Worm (Caenorhabditis elegans) whole organism, mixed stage, embryonic: ENCODE results near the gene Y37E11AL.9.

Source experiments
- M03D4.4 ChIP-seq: sonication (generic microtip); optimal IDR thresholded peaks from 2 replicates; lab custom pipeline; 2017; ENCODE audit warnings: mild to moderate bottlenecking, missing genetic modification characterization, missing compliant biosample characterization
- bed-3 ChIP-seq: fragments of 200-800 bp; sonication (Bioruptor generic); optimal IDR thresholded peaks from 3 replicates; lab custom pipeline; 2018; ENCODE audit warnings: mild to moderate bottlenecking, missing genetic modification characterization, moderate library complexity, missing compliant biosample characterization
- blmp-1 ChIP-seq: fragments of 150-350 bp; optimal IDR thresholded peaks from 2 replicates; lab custom pipeline; 2014; ENCODE audit warnings: missing biosample characterization, missing genetic modification characterization
- ceh-39 ChIP-seq: fragments of 150-350 bp; optimal IDR thresholded peaks from 2 replicates; lab custom pipeline; 2014; ENCODE audit warnings: missing biosample characterization, missing genetic modification characterization
- ceh-43 ChIP-seq: fragments of 200-800 bp; sonication (Bioruptor generic); optimal IDR thresholded peaks from 2 replicates; lab custom pipeline; 2018; ENCODE audit warnings: mild to moderate bottlenecking, missing genetic modification characterization, moderate library complexity, missing compliant biosample characterization
- ceh-83 ChIP-seq: fragments of 200-800 bp; sonication (Bioruptor generic); optimal IDR thresholded peaks from 2 replicates; lab custom pipeline; 2018; ENCODE audit warnings: mild to moderate bottlenecking, missing genetic modification characterization, missing compliant biosample characterization
- cnd-1 ChIP-seq: fragments of 200-800 bp; sonication (Bioruptor generic); optimal IDR thresholded peaks from 2 replicates; lab custom pipeline; 2018; ENCODE audit warnings: mild to moderate bottlenecking, missing genetic modification characterization, missing compliant biosample characterization
- drap-1 ChIP-seq: fragments of 200-800 bp; sonication (Bioruptor generic); optimal IDR thresholded peaks from 3 replicates; lab custom pipeline; 2018; ENCODE audit warnings: mild to moderate bottlenecking, missing genetic modification characterization, missing compliant biosample characterization
- elt-1 ChIP-seq: sonication (generic microtip); optimal IDR thresholded peaks from 2 replicates; lab custom pipeline; 2017; ENCODE audit warnings: missing genetic modification characterization, mild to moderate bottlenecking, missing compliant biosample characterization, antibody characterized with exemption, moderate library complexity, borderline replicate concordance; ENCODE audit not compliant: insufficient read depth
- flh-1 ChIP-seq: fragments of 200-800 bp; sonication (Bioruptor generic); optimal IDR thresholded peaks from 2 replicates; lab custom pipeline; 2018; ENCODE audit warnings: mild to moderate bottlenecking, missing genetic modification characterization, moderate library complexity, missing compliant biosample characterization
- ham-2 ChIP-seq: fragments of 200-800 bp; sonication (Bioruptor generic); optimal IDR thresholded peaks from 2 replicates; lab custom pipeline; 2018; ENCODE audit warnings: mild to moderate bottlenecking, missing genetic modification characterization, missing compliant biosample characterization
- lin-13 ChIP-seq: fragments of 150-350 bp; optimal IDR thresholded peaks from 2 replicates; lab custom pipeline; 2014; ENCODE audit warnings: missing biosample characterization, missing genetic modification characterization
- lin-32 ChIP-seq: fragments of 200-800 bp; sonication (Bioruptor generic); optimal IDR thresholded peaks from 2 replicates; lab custom pipeline; 2018; ENCODE audit warnings: mild to moderate bottlenecking, missing genetic modification characterization, missing compliant biosample characterization
- lsy-2 ChIP-seq: fragments of 150-350 bp; optimal IDR thresholded peaks from 2 replicates; lab custom pipeline; 2014; ENCODE audit warnings: missing biosample characterization, missing genetic modification characterization
- mab-5 ChIP-seq: fragments of 150-350 bp; optimal IDR thresholded peaks from 2 replicates; lab custom pipeline; 2014; ENCODE audit warnings: missing biosample characterization, missing genetic modification characterization
- mep-1 ChIP-seq: fragments of 150-350 bp; optimal IDR thresholded peaks from 2 replicates; lab custom pipeline; 2017; ENCODE audit warnings: missing biosample characterization, missing genetic modification reagents, missing genetic modification characterization, inconsistent platforms
- mls-2 ChIP-seq: sonication (generic microtip); optimal IDR thresholded peaks from 2 replicates; lab custom pipeline; 2016; ENCODE audit warnings: mild to moderate bottlenecking, missing genetic modification characterization, moderate library complexity, missing compliant biosample characterization
- nhr-2 ChIP-seq: fragments of 150-350 bp; optimal IDR thresholded peaks from 2 replicates; lab custom pipeline; 2014; ENCODE audit warnings: missing biosample characterization, missing genetic modification characterization
- nhr-237 ChIP-seq: fragments of 150-350 bp; optimal IDR thresholded peaks from 2 replicates; lab custom pipeline; 2014; ENCODE audit warnings: missing biosample characterization, missing genetic modification characterization
- nhr-28 ChIP-seq: fragments of 150-350 bp; optimal IDR thresholded peaks from 2 replicates; lab custom pipeline; 2014; ENCODE audit warnings: missing biosample characterization, missing genetic modification characterization
- nhr-76 ChIP-seq: sonication (generic microtip); optimal IDR thresholded peaks from 2 replicates; lab custom pipeline; 2017; ENCODE audit warnings: missing biosample characterization, missing genetic modification characterization
- pha-4 ChIP-seq: fragments of 150-350 bp; optimal IDR thresholded peaks from 2 replicates; lab custom pipeline; 2018; ENCODE audit warnings: missing biosample characterization, missing genetic modification reagents, missing genetic modification characterization
- sem-2 ChIP-seq: fragments of 200-800 bp; sonication (Bioruptor generic); optimal IDR thresholded peaks from 2 replicates; lab custom pipeline; 2018; ENCODE audit warnings: mild to moderate bottlenecking, missing genetic modification characterization, missing compliant biosample characterization
- snpc-4 ChIP-seq: fragments of 150-350 bp; optimal IDR thresholded peaks from 2 replicates; lab custom pipeline; 2014; ENCODE audit warnings: missing biosample characterization, missing genetic modification characterization
- sptf-1 ChIP-seq: sonication (generic microtip); optimal IDR thresholded peaks from 2 replicates; lab custom pipeline; 2017; ENCODE audit warnings: mild to moderate bottlenecking, missing genetic modification characterization, moderate library complexity, missing compliant biosample characterization
- tbx-8 ChIP-seq: fragments of 200-800 bp; sonication (Bioruptor generic); optimal IDR thresholded peaks from 2 replicates; lab custom pipeline; 2018; ENCODE audit warnings: mild to moderate bottlenecking, missing genetic modification characterization, moderate library complexity, missing compliant biosample characterization
- unc-120 ChIP-seq: sonication (generic microtip); optimal IDR thresholded peaks from 2 replicates; lab custom pipeline; 2017; ENCODE audit warnings: missing genetic modification characterization, missing compliant biosample characterization; ENCODE audit not compliant: poor library complexity, severe bottlenecking
- unc-39 ChIP-seq: fragments of 150-350 bp; optimal IDR thresholded peaks from 2 replicates; lab custom pipeline; 2014; ENCODE audit warnings: missing biosample characterization, missing genetic modification characterization
- unc-62 ChIP-seq: fragments of 150-350 bp; optimal IDR thresholded peaks from 2 replicates; lab custom pipeline; 2014; ENCODE audit warnings: missing biosample characterization, missing genetic modification reagents, missing genetic modification characterization
- zip-8 ChIP-seq: fragments of 150-350 bp; optimal IDR thresholded peaks from 2 replicates; lab custom pipeline; 2014; ENCODE audit warnings: missing biosample characterization, missing genetic modification characterization
- ztf-11 ChIP-seq: fragments of 150-350 bp; optimal IDR thresholded peaks from 2 replicates; lab custom pipeline; 2014; ENCODE audit warnings: missing biosample characterization, missing genetic modification characterization

Gene Y37E11AL.9

ce11 chrIV:3721973-3722372, 21.5 kb upstream of the Y37E11AL.9 start:
- no peak for TF ChIP-seq lin-13 (tag; lab: Kevin White, UChicago)

ce11 chrIV:3720644-3721043, 20.2 kb upstream of the Y37E11AL.9 start:
- no peak for TF ChIP-seq sptf-1 (tag; lab: Kevin White, UChicago)
- peak; percentile 72 for TF ChIP-seq pha-4 (tag; lab: Kevin White, UChicago)

ce11 chrIV:3719057-3719456, 18.6 kb upstream of the Y37E11AL.9 start, which contains the start of gene Y37E11AM.3:
Gene Y37E11AM.3 (minus strand): TSS chrIV:3719157.
- TF ChIP-seq mls-2 (tag; lab: Kevin White, UChicago) (no peak), ceh-83 (GFP tag; lab: Kevin White, UChicago) (no peak), nhr-76 (tag; lab: Kevin White, UChicago) (no peak), ham-2 (no peak), lsy-2 (tag; lab: Kevin White, UChicago) (no peak), ceh-43 (GFP tag; lab: Kevin White, UChicago) (no peak), M03D4.4 (tag; lab: Kevin White, UChicago) (no peak), nhr-2 (tag; lab: Kevin White, UChicago) (no peak), unc-39 (tag; lab: Kevin White, UChicago) (no peak), ztf-11 (no peak), blmp-1 (no peak), nhr-237 (tag; lab: Kevin White, UChicago) (no peak), snpc-4 (no peak), zip-8 (tag; lab: Kevin White, UChicago) (no peak), drap-1 (GFP tag; lab: Kevin White, UChicago) (no peak)

- TF ChIP-seq nhr-237 (tag; lab: Kevin White, UChicago) = no peak
- peak; percentile 94 for TF ChIP-seq zip-8 (tag; lab: Kevin White, UChicago)
Measured at ce11 chrIV:3710737-3711136, 10.3 kb upstream of the Y37E11AL.9 start.

ce11 chrIV:3709200-3709599, 8.7 kb upstream of the Y37E11AL.9 start, which contains the start of gene Y37E11AL.1:
Gene Y37E11AL.1 (plus strand): TSS chrIV:3709500.
- no peak for TF ChIP-seq unc-62 (GFP tag; lab: Kevin White, UChicago)
- TF ChIP-seq flh-1 (GFP tag; lab: Kevin White, UChicago) = no peak
- TF ChIP-seq mls-2 (tag; lab: Kevin White, UChicago) = no peak
- no peak for TF ChIP-seq ztf-11
- TF ChIP-seq ceh-43 (GFP tag; lab: Kevin White, UChicago) = no peak
- no peak for TF ChIP-seq bed-3 (GFP tag; lab: Kevin White, UChicago)
- no peak for TF ChIP-seq nhr-2 (tag; lab: Kevin White, UChicago)
- TF ChIP-seq zip-8 (tag; lab: Kevin White, UChicago) = no peak
- TF ChIP-seq, all 35 proteins: peak for 0

ce11 chrIV:3701892-3702291, 1.4 kb upstream of the Y37E11AL.9 start, which contains the start of gene Y37E11AL.12:
Gene Y37E11AL.12 (minus strand): TSS chrIV:3701992.
- TF ChIP-seq flh-1 (GFP tag; lab: Kevin White, UChicago) (no peak), lin-32 (no peak), elt-1 (tag; lab: Kevin White, UChicago) (no peak), sem-2 (GFP tag; lab: Kevin White, UChicago) (no peak), blmp-1 (no peak), nhr-76 (tag; lab: Kevin White, UChicago) (no peak), nhr-28 (tag; lab: Kevin White, UChicago) (no peak), ceh-39 (tag; lab: Kevin White, UChicago) (no peak), mep-1 (tag; lab: Kevin White, UChicago) (no peak), mab-5 (tag; lab: Kevin White, UChicago) (no peak), ceh-43 (GFP tag; lab: Kevin White, UChicago) (no peak), unc-120 (tag; lab: Kevin White, UChicago) (no peak), tbx-8 (GFP tag; lab: Kevin White, UChicago) (no peak), sptf-1 (tag; lab: Kevin White, UChicago) (no peak), drap-1 (GFP tag; lab: Kevin White, UChicago) (no peak), nhr-237 (tag; lab: Kevin White, UChicago) (no peak), pha-4 (tag; lab: Kevin White, UChicago) (no peak), ztf-11 (no peak), cnd-1 (no peak)
- TF ChIP-seq, all 35 proteins: peak for 0
